Worm (Caenorhabditis elegans) whole organism, L3 larva: Measurements from ENCODE around the gene T24C2.5.

Experiments used
- R02D3.7 ChIP-seq: fragments of 150-350 bp; optimal IDR thresholded peaks from 2 replicates; lab custom pipeline; 2014; ENCODE audit warnings: missing biosample characterization, missing genetic modification characterization
- ZK546.5 ChIP-seq: sonication (generic microtip); optimal IDR thresholded peaks from 2 replicates; lab custom pipeline; 2017; ENCODE audit warnings: missing biosample characterization, missing genetic modification characterization
- aly-2 ChIP-seq: fragments of 150-350 bp; optimal IDR thresholded peaks from 2 replicates; lab custom pipeline; 2014; ENCODE audit warnings: missing biosample characterization, missing genetic modification characterization
- ama-1 ChIP-seq: fragments of 150-350 bp; optimal IDR thresholded peaks from 2 replicates; lab custom pipeline; 2018
- ceh-16 ChIP-seq: sonication (generic microtip); optimal IDR thresholded peaks from 2 replicates; lab custom pipeline; 2017; ENCODE audit warnings: missing biosample characterization, missing genetic modification characterization
- ceh-28 ChIP-seq: fragments of 150-350 bp; optimal IDR thresholded peaks from 2 replicates; lab custom pipeline; 2014; ENCODE audit warnings: missing biosample characterization, missing genetic modification reagents, missing genetic modification characterization
- ceh-82 ChIP-seq: fragments of 150-350 bp; optimal IDR thresholded peaks from 2 replicates; lab custom pipeline; 2014; ENCODE audit warnings: missing biosample characterization, missing genetic modification characterization
- ceh-9 ChIP-seq: sonication (generic microtip); optimal IDR thresholded peaks from 2 replicates; lab custom pipeline; 2018; ENCODE audit warnings: missing biosample characterization, missing genetic modification characterization
- daf-12 ChIP-seq: fragments of 150-350 bp; optimal IDR thresholded peaks from 2 replicates; lab custom pipeline; 2014; ENCODE audit warnings: missing biosample characterization, missing genetic modification reagents, missing genetic modification characterization
- egl-27 ChIP-seq: sonication (generic microtip); optimal IDR thresholded peaks from 4 replicates; lab custom pipeline; 2017; ENCODE audit warnings: missing biosample characterization, missing genetic modification reagents, missing genetic modification characterization
- egl-5 ChIP-seq: fragments of 150-350 bp; optimal IDR thresholded peaks from 2 replicates; lab custom pipeline; 2017; ENCODE audit warnings: missing biosample characterization, missing genetic modification reagents, missing genetic modification characterization, inconsistent platforms
- elt-1 ChIP-seq: fragments of 150-350 bp; optimal IDR thresholded peaks from 2 replicates; lab custom pipeline; 2014; ENCODE audit warnings: missing biosample characterization, missing genetic modification characterization
- elt-2 ChIP-seq: sonication (generic microtip); optimal IDR thresholded peaks from 2 replicates; lab custom pipeline; 2016; ENCODE audit warnings: missing genetic modification reagents, mild to moderate bottlenecking, missing genetic modification characterization, missing compliant biosample characterization
- elt-3 ChIP-seq, 3 experiments: fragments of 150-350 bp in 1 of 3; sonication (generic microtip) in 2 of 3; optimal IDR thresholded peaks; 2 replicates in 2 of 3; 4 replicates in 1 of 3; lab custom pipeline; 2014 to 2017; ENCODE audit warnings: missing biosample characterization in 3 of 3, missing genetic modification characterization in 3 of 3
- eor-1 ChIP-seq, 2 experiments: fragments of 150-350 bp; optimal IDR thresholded peaks; 2 replicates each; lab custom pipeline; 2014 to 2018; ENCODE audit warnings: missing biosample characterization in 2 of 2, missing genetic modification characterization in 2 of 2
- fkh-10 ChIP-seq: sonication (generic microtip); optimal IDR thresholded peaks from 2 replicates; lab custom pipeline; 2017; ENCODE audit warnings: missing biosample characterization, missing genetic modification reagents, missing genetic modification characterization
- fkh-2 ChIP-seq: fragments of 150-350 bp; optimal IDR thresholded peaks from 2 replicates; lab custom pipeline; 2014; ENCODE audit warnings: missing biosample characterization, missing genetic modification reagents, missing genetic modification characterization
- fos-1 ChIP-seq: fragments of 150-350 bp; optimal IDR thresholded peaks from 2 replicates; lab custom pipeline; 2014; ENCODE audit warnings: missing biosample characterization, missing genetic modification characterization
- hmg-11 ChIP-seq: sonication (generic microtip); optimal IDR thresholded peaks from 2 replicates; lab custom pipeline; 2016; ENCODE audit warnings: missing genetic modification characterization, missing compliant biosample characterization
- jun-1 ChIP-seq: fragments of 150-350 bp; optimal IDR thresholded peaks from 2 replicates; lab custom pipeline; 2014; ENCODE audit warnings: missing biosample characterization, missing genetic modification reagents, missing genetic modification characterization
- lin-15B ChIP-seq: fragments of 150-350 bp; optimal IDR thresholded peaks from 2 replicates; lab custom pipeline; 2014; ENCODE audit warnings: missing biosample characterization, missing genetic modification characterization
- lin-39 ChIP-seq: fragments of 150-350 bp; optimal IDR thresholded peaks from 2 replicates; lab custom pipeline; 2018; ENCODE audit warnings: missing biosample characterization, missing genetic modification reagents, missing genetic modification characterization
- lsy-12 ChIP-seq: sonication (generic microtip); optimal IDR thresholded peaks from 2 replicates; lab custom pipeline; 2016; ENCODE audit warnings: mild to moderate bottlenecking, missing genetic modification characterization, missing compliant biosample characterization
- mdl-1 ChIP-seq: fragments of 150-350 bp; optimal IDR thresholded peaks from 2 replicates; lab custom pipeline; 2014; ENCODE audit warnings: missing biosample characterization, missing genetic modification characterization
- mml-1 ChIP-seq: fragments of 150-350 bp; sonication (generic microtip); optimal IDR thresholded peaks from 3 replicates; lab custom pipeline; 2014; ENCODE audit warnings: missing biosample characterization, missing genetic modification characterization
- nfya-1 ChIP-seq: sonication (generic microtip); optimal IDR thresholded peaks from 2 replicates; lab custom pipeline; 2017; ENCODE audit warnings: missing genetic modification characterization, mild to moderate bottlenecking, missing compliant biosample characterization, antibody characterized with exemption, moderate library complexity; ENCODE audit not compliant: insufficient read depth
- nhr-11 ChIP-seq: fragments of 150-350 bp; optimal IDR thresholded peaks from 2 replicates; lab custom pipeline; 2014; ENCODE audit warnings: missing biosample characterization, missing genetic modification characterization
- nhr-12 ChIP-seq: fragments of 150-350 bp; optimal IDR thresholded peaks from 2 replicates; lab custom pipeline; 2014; ENCODE audit warnings: missing biosample characterization, missing genetic modification characterization
- nhr-23 ChIP-seq: fragments of 150-350 bp; optimal IDR thresholded peaks from 2 replicates; lab custom pipeline; 2014; ENCODE audit warnings: missing biosample characterization, missing genetic modification reagents, missing genetic modification characterization
- nhr-237 ChIP-seq: fragments of 150-350 bp; optimal IDR thresholded peaks from 2 replicates; lab custom pipeline; 2014; ENCODE audit warnings: missing biosample characterization, missing genetic modification characterization
- nhr-25 ChIP-seq: sonication (generic microtip); optimal IDR thresholded peaks from 2 replicates; lab custom pipeline; 2017; ENCODE audit warnings: missing biosample characterization, missing genetic modification characterization
- nhr-28 ChIP-seq: fragments of 150-350 bp; optimal IDR thresholded peaks from 2 replicates; lab custom pipeline; 2014; ENCODE audit warnings: missing biosample characterization, missing genetic modification characterization
- nhr-43 ChIP-seq: sonication (generic microtip); optimal IDR thresholded peaks from 2 replicates; lab custom pipeline; 2016; ENCODE audit warnings: mild to moderate bottlenecking, missing genetic modification characterization, missing compliant biosample characterization; ENCODE audit not compliant: poor library complexity, severe bottlenecking
- nhr-67 ChIP-seq: fragments of 150-350 bp; optimal IDR thresholded peaks from 2 replicates; lab custom pipeline; 2014; ENCODE audit warnings: missing biosample characterization, missing genetic modification characterization
- nhr-76 ChIP-seq: fragments of 150-350 bp; sonication (generic microtip); optimal IDR thresholded peaks from 5 replicates; lab custom pipeline; 2014; ENCODE audit warnings: missing biosample characterization, missing genetic modification characterization
- nhr-77 ChIP-seq: fragments of 150-350 bp; optimal IDR thresholded peaks from 2 replicates; lab custom pipeline; 2014; ENCODE audit warnings: missing biosample characterization, missing genetic modification characterization
- pha-4 ChIP-seq: fragments of 150-350 bp; optimal IDR thresholded peaks from 2 replicates; lab custom pipeline; 2014; ENCODE audit warnings: missing biosample characterization, missing genetic modification reagents, missing genetic modification characterization
- pqm-1 ChIP-seq: fragments of 150-350 bp; optimal IDR thresholded peaks from 2 replicates; lab custom pipeline; 2017; ENCODE audit warnings: missing biosample characterization, missing genetic modification characterization, inconsistent platforms
- sea-2 ChIP-seq: fragments of 150-350 bp; sonication (generic microtip); optimal IDR thresholded peaks from 4 replicates; lab custom pipeline; 2014; ENCODE audit warnings: missing biosample characterization, missing genetic modification reagents, missing genetic modification characterization
- skn-1 ChIP-seq: fragments of 150-350 bp; optimal IDR thresholded peaks from 2 replicates; lab custom pipeline; 2014; ENCODE audit warnings: missing biosample characterization, missing genetic modification characterization
- snpc-4 ChIP-seq: fragments of 150-350 bp; optimal IDR thresholded peaks from 2 replicates; lab custom pipeline; 2014; ENCODE audit warnings: missing biosample characterization, missing genetic modification characterization
- tbx-2 ChIP-seq: sonication (generic microtip); optimal IDR thresholded peaks from 2 replicates; lab custom pipeline; 2016; ENCODE audit warnings: mild to moderate bottlenecking, missing genetic modification characterization, missing compliant biosample characterization
- unc-39 ChIP-seq: sonication (generic microtip); optimal IDR thresholded peaks from 4 replicates; lab custom pipeline; 2017; ENCODE audit warnings: missing biosample characterization, missing genetic modification characterization
- unc-62 ChIP-seq: fragments of 150-350 bp; sonication (generic microtip); optimal IDR thresholded peaks from 4 replicates; lab custom pipeline; 2014; ENCODE audit warnings: missing biosample characterization, missing genetic modification reagents, missing genetic modification characterization
- zag-1 ChIP-seq: fragments of 150-350 bp; optimal IDR thresholded peaks from 2 replicates; lab custom pipeline; 2014; ENCODE audit warnings: missing biosample characterization, missing genetic modification characterization
- ztf-11 ChIP-seq: fragments of 150-350 bp; optimal IDR thresholded peaks from 2 replicates; lab custom pipeline; 2014; ENCODE audit warnings: missing biosample characterization, missing genetic modification characterization
- ztf-4 ChIP-seq: fragments of 150-350 bp; optimal IDR thresholded peaks from 2 replicates; lab custom pipeline; 2014; ENCODE audit warnings: missing biosample characterization, missing genetic modification characterization

The T24C2.5 gene

DNA sequence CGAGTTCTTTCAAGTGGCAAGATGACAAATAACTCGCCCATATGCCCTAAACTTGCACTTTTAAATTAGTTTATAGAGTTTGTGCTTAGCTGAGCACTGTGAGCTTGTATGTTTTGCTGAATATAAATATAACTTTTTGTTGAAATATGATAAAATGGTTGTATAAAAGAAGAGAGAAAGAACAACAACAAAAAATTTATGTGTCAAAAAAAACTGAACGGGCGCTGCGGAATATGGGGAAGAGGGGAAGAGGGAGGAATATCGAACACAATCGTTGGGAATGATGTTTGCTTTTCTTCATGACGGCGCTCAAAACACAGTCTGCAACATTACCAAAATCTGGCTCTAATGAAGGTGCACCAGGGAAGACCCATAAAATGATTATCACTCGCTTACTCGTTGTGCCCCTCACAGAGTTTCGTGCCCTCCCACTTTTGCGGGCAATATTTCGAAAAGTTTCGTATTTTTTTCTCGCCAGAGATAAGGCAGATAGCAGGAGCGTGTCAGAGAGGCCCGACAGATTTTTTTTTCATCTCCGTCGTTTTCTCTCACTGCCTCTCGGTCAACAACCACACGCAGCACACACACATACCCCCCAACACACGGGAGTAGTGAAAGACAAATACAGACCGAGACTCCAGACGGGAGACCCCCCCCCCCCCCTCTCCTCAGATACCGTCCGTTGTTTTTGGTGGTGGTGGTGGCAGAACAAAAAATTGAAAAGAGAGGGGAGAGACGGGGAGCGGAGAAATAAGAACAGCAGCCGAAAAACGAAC, 28.5 kb upstream of the T24C2.5 start:
- peak; percentile 94 for TF ChIP-seq pha-4 (tag; lab: Kevin White, UChicago)
- TF ChIP-seq elt-3 (tag; optimal IDR thresholded peaks at IDR 0.05; lab: Kevin White, UChicago), result peak in 2 of 3 experiments; percentile 28 to 70
- no peak for TF ChIP-seq nhr-11 (tag; lab: Kevin White, UChicago)
- peak; percentile 66 for TF ChIP-seq pqm-1
- TF ChIP-seq unc-39 (tag; lab: Kevin White, UChicago), result no peak
- TF ChIP-seq ceh-82 (tag; lab: Kevin White, UChicago), result no peak
- no peak for TF ChIP-seq tbx-2 (tag; lab: Kevin White, UChicago)
- TF ChIP-seq hmg-11 (tag; lab: Kevin White, UChicago), result peak; percentile 35
- TF ChIP-seq egl-27 (tag; lab: Kevin White, UChicago), result peak; percentile 50
- no peak for TF ChIP-seq nfya-1 (tag; lab: Kevin White, UChicago)
- no peak for TF ChIP-seq zag-1 (tag; lab: Kevin White, UChicago)
- TF ChIP-seq R02D3.7, result peak; percentile 33
- TF ChIP-seq snpc-4 (tag; lab: Kevin White, UChicago), result no peak
- no peak for TF ChIP-seq lin-39 (tag; lab: Kevin White, UChicago)
- peak; percentile 94 for TF ChIP-seq elt-2 (tag; lab: Kevin White, UChicago)
- TF ChIP-seq nhr-23 (tag; lab: Kevin White, UChicago), result no peak
- no peak for TF ChIP-seq nhr-43 (tag; lab: Kevin White, UChicago)
- no peak for TF ChIP-seq nhr-28 (tag; lab: Kevin White, UChicago)
- peak; percentile 56 for TF ChIP-seq nhr-77 (tag; lab: Kevin White, UChicago)
- TF ChIP-seq mdl-1 (tag; lab: Kevin White, UChicago), result peak; percentile 30
- peak; percentile 66 for TF ChIP-seq jun-1 (tag; lab: Kevin White, UChicago)
- no peak for TF ChIP-seq ztf-4
- no peak for TF ChIP-seq lin-15B (tag; lab: Kevin White, UChicago)
- TF ChIP-seq egl-5 (tag; lab: Kevin White, UChicago), result no peak

DNA sequence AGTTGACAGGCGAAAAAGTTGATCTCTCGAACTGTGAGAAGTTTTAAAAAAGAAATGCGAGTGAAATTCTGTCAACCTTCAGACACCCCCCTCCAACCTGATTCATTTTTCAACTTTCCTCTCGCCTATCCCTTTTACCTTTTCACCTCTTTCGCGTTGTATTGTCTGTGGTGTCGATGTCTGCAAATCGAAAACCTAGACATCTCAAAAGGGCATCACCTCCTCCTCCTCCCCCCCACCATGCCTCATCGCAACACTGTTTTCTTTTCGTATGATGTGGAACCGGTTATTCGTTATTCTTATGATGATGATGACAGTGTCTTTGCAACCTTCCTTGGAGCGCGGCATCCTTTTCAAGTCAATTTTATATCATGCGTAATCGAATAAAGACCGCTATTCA, 26.2 kb upstream of the T24C2.5 start:
- no peak for TF ChIP-seq elt-2 (tag; lab: Kevin White, UChicago)
- TF ChIP-seq ceh-16 (tag; lab: Kevin White, UChicago), result no peak
- no peak for TF ChIP-seq nhr-77 (tag; lab: Kevin White, UChicago)
- no peak for TF ChIP-seq eor-1 (tag; optimal IDR thresholded peaks at IDR 0.05; lab: Kevin White, UChicago)
- no peak for TF ChIP-seq pqm-1
- TF ChIP-seq ama-1 (lab: Kevin White, UChicago), result no peak
- TF ChIP-seq R02D3.7, result no peak
- TF ChIP-seq mml-1 (tag; lab: Kevin White, UChicago), result no peak
- no peak for TF ChIP-seq aly-2 (tag; lab: Kevin White, UChicago)
- no peak for TF ChIP-seq zag-1 (tag; lab: Kevin White, UChicago)
- TF ChIP-seq ztf-4, result no peak
- TF ChIP-seq unc-39 (tag; lab: Kevin White, UChicago), result no peak
- no peak for TF ChIP-seq jun-1 (tag; lab: Kevin White, UChicago)
- no peak for TF ChIP-seq ztf-11 (tag; lab: Kevin White, UChicago)
- TF ChIP-seq snpc-4 (tag; lab: Kevin White, UChicago), result no peak
- no peak for TF ChIP-seq ceh-9
- TF ChIP-seq nhr-67 (tag; lab: Kevin White, UChicago), result no peak
- no peak for TF ChIP-seq sea-2 (GFP tag; lab: Kevin White, UChicago)
- TF ChIP-seq pha-4 (tag; lab: Kevin White, UChicago), result no peak
- TF ChIP-seq nhr-23 (tag; lab: Kevin White, UChicago), result peak; percentile 42
- TF ChIP-seq fkh-2 (tag; lab: Kevin White, UChicago), result no peak
- TF ChIP-seq nfya-1 (tag; lab: Kevin White, UChicago), result no peak
- peak; percentile 98 for TF ChIP-seq nhr-25 (tag; lab: Kevin White, UChicago)
- TF ChIP-seq nhr-11 (tag; lab: Kevin White, UChicago), result no peak
- TF ChIP-seq ZK546.5 (tag; lab: Kevin White, UChicago), result no peak
- peak in 1 of 3 experiments; percentile 35 for TF ChIP-seq elt-3 (tag; optimal IDR thresholded peaks at IDR 0.05; lab: Kevin White, UChicago)
- TF ChIP-seq hmg-11 (tag; lab: Kevin White, UChicago), result no peak
- TF ChIP-seq tbx-2 (tag; lab: Kevin White, UChicago), result no peak
- no peak for TF ChIP-seq nhr-237
- TF ChIP-seq unc-62, result peak; percentile 38
- no peak for TF ChIP-seq lsy-12
- TF ChIP-seq ceh-82 (tag; lab: Kevin White, UChicago), result no peak
- TF ChIP-seq lin-15B (tag; lab: Kevin White, UChicago), result no peak
- no peak for TF ChIP-seq fos-1 (tag; lab: Kevin White, UChicago)
- no peak for TF ChIP-seq egl-5 (tag; lab: Kevin White, UChicago)
- TF ChIP-seq ceh-28 (tag; lab: Kevin White, UChicago), result no peak
- TF ChIP-seq daf-12 (tag; lab: Kevin White, UChicago), result no peak
- TF ChIP-seq lin-39 (tag; lab: Kevin White, UChicago), result no peak
- peak; percentile 79 for TF ChIP-seq elt-1 (tag; lab: Kevin White, UChicago)
- no peak for TF ChIP-seq nhr-28 (tag; lab: Kevin White, UChicago)
- no peak for TF ChIP-seq mdl-1 (tag; lab: Kevin White, UChicago)
- no peak for TF ChIP-seq nhr-12
- no peak for TF ChIP-seq skn-1 (tag; lab: Kevin White, UChicago)
- peak; percentile 8 for TF ChIP-seq egl-27 (tag; lab: Kevin White, UChicago)
- no peak for TF ChIP-seq nhr-76 (tag; lab: Kevin White, UChicago)
- no peak for TF ChIP-seq fkh-10 (GFP tag; lab: Kevin White, UChicago)
